Worm (Caenorhabditis elegans) whole organism, L3 larva: Measurements from ENCODE around the gene F47G3.3.

Experiments used
- ZK546.5 ChIP-seq: sonication (generic microtip); optimal IDR thresholded peaks from 2 replicates; lab custom pipeline; 2017; ENCODE audit warnings: missing biosample characterization, missing genetic modification characterization
- aly-2 ChIP-seq: fragments of 150-350 bp; optimal IDR thresholded peaks from 2 replicates; lab custom pipeline; 2014; ENCODE audit warnings: missing biosample characterization, missing genetic modification characterization
- ama-1 ChIP-seq: fragments of 150-350 bp; optimal IDR thresholded peaks from 2 replicates; lab custom pipeline; 2018
- ceh-16 ChIP-seq: sonication (generic microtip); optimal IDR thresholded peaks from 2 replicates; lab custom pipeline; 2017; ENCODE audit warnings: missing biosample characterization, missing genetic modification characterization
- ceh-82 ChIP-seq: fragments of 150-350 bp; optimal IDR thresholded peaks from 2 replicates; lab custom pipeline; 2014; ENCODE audit warnings: missing biosample characterization, missing genetic modification characterization
- ceh-9 ChIP-seq: sonication (generic microtip); optimal IDR thresholded peaks from 2 replicates; lab custom pipeline; 2018; ENCODE audit warnings: missing biosample characterization, missing genetic modification characterization
- daf-12 ChIP-seq: fragments of 150-350 bp; optimal IDR thresholded peaks from 2 replicates; lab custom pipeline; 2014; ENCODE audit warnings: missing biosample characterization, missing genetic modification reagents, missing genetic modification characterization
- egl-27 ChIP-seq: sonication (generic microtip); optimal IDR thresholded peaks from 4 replicates; lab custom pipeline; 2017; ENCODE audit warnings: missing biosample characterization, missing genetic modification reagents, missing genetic modification characterization
- elt-1 ChIP-seq: fragments of 150-350 bp; optimal IDR thresholded peaks from 2 replicates; lab custom pipeline; 2014; ENCODE audit warnings: missing biosample characterization, missing genetic modification characterization
- elt-2 ChIP-seq: sonication (generic microtip); optimal IDR thresholded peaks from 2 replicates; lab custom pipeline; 2016; ENCODE audit warnings: missing genetic modification reagents, mild to moderate bottlenecking, missing genetic modification characterization, missing compliant biosample characterization
- elt-3 ChIP-seq, 3 experiments: fragments of 150-350 bp in 1 of 3; sonication (generic microtip) in 2 of 3; optimal IDR thresholded peaks; 2 replicates in 2 of 3; 4 replicates in 1 of 3; lab custom pipeline; 2014 to 2017; ENCODE audit warnings: missing biosample characterization in 3 of 3, missing genetic modification characterization in 3 of 3
- fkh-2 ChIP-seq: fragments of 150-350 bp; optimal IDR thresholded peaks from 2 replicates; lab custom pipeline; 2014; ENCODE audit warnings: missing biosample characterization, missing genetic modification reagents, missing genetic modification characterization
- fos-1 ChIP-seq: fragments of 150-350 bp; optimal IDR thresholded peaks from 2 replicates; lab custom pipeline; 2014; ENCODE audit warnings: missing biosample characterization, missing genetic modification characterization
- jun-1 ChIP-seq: fragments of 150-350 bp; optimal IDR thresholded peaks from 2 replicates; lab custom pipeline; 2014; ENCODE audit warnings: missing biosample characterization, missing genetic modification reagents, missing genetic modification characterization
- lin-39 ChIP-seq: fragments of 150-350 bp; optimal IDR thresholded peaks from 2 replicates; lab custom pipeline; 2018; ENCODE audit warnings: missing biosample characterization, missing genetic modification reagents, missing genetic modification characterization
- lsy-12 ChIP-seq: sonication (generic microtip); optimal IDR thresholded peaks from 2 replicates; lab custom pipeline; 2016; ENCODE audit warnings: mild to moderate bottlenecking, missing genetic modification characterization, missing compliant biosample characterization
- mdl-1 ChIP-seq: fragments of 150-350 bp; optimal IDR thresholded peaks from 2 replicates; lab custom pipeline; 2014; ENCODE audit warnings: missing biosample characterization, missing genetic modification characterization
- nhr-12 ChIP-seq: fragments of 150-350 bp; optimal IDR thresholded peaks from 2 replicates; lab custom pipeline; 2014; ENCODE audit warnings: missing biosample characterization, missing genetic modification characterization
- nhr-23 ChIP-seq: fragments of 150-350 bp; optimal IDR thresholded peaks from 2 replicates; lab custom pipeline; 2014; ENCODE audit warnings: missing biosample characterization, missing genetic modification reagents, missing genetic modification characterization
- nhr-237 ChIP-seq: fragments of 150-350 bp; optimal IDR thresholded peaks from 2 replicates; lab custom pipeline; 2014; ENCODE audit warnings: missing biosample characterization, missing genetic modification characterization
- nhr-25 ChIP-seq: sonication (generic microtip); optimal IDR thresholded peaks from 2 replicates; lab custom pipeline; 2017; ENCODE audit warnings: missing biosample characterization, missing genetic modification characterization
- nhr-28 ChIP-seq: fragments of 150-350 bp; optimal IDR thresholded peaks from 2 replicates; lab custom pipeline; 2014; ENCODE audit warnings: missing biosample characterization, missing genetic modification characterization
- nhr-76 ChIP-seq: fragments of 150-350 bp; sonication (generic microtip); optimal IDR thresholded peaks from 5 replicates; lab custom pipeline; 2014; ENCODE audit warnings: missing biosample characterization, missing genetic modification characterization
- pqm-1 ChIP-seq: fragments of 150-350 bp; optimal IDR thresholded peaks from 2 replicates; lab custom pipeline; 2017; ENCODE audit warnings: missing biosample characterization, missing genetic modification characterization, inconsistent platforms
- sea-2 ChIP-seq: fragments of 150-350 bp; sonication (generic microtip); optimal IDR thresholded peaks from 4 replicates; lab custom pipeline; 2014; ENCODE audit warnings: missing biosample characterization, missing genetic modification reagents, missing genetic modification characterization
- skn-1 ChIP-seq: fragments of 150-350 bp; optimal IDR thresholded peaks from 2 replicates; lab custom pipeline; 2014; ENCODE audit warnings: missing biosample characterization, missing genetic modification characterization
- snpc-4 ChIP-seq: fragments of 150-350 bp; optimal IDR thresholded peaks from 2 replicates; lab custom pipeline; 2014; ENCODE audit warnings: missing biosample characterization, missing genetic modification characterization
- tbx-2 ChIP-seq: sonication (generic microtip); optimal IDR thresholded peaks from 2 replicates; lab custom pipeline; 2016; ENCODE audit warnings: mild to moderate bottlenecking, missing genetic modification characterization, missing compliant biosample characterization
- unc-39 ChIP-seq: sonication (generic microtip); optimal IDR thresholded peaks from 4 replicates; lab custom pipeline; 2017; ENCODE audit warnings: missing biosample characterization, missing genetic modification characterization
- unc-62 ChIP-seq: fragments of 150-350 bp; sonication (generic microtip); optimal IDR thresholded peaks from 4 replicates; lab custom pipeline; 2014; ENCODE audit warnings: missing biosample characterization, missing genetic modification reagents, missing genetic modification characterization
- zag-1 ChIP-seq: fragments of 150-350 bp; optimal IDR thresholded peaks from 2 replicates; lab custom pipeline; 2014; ENCODE audit warnings: missing biosample characterization, missing genetic modification characterization
- ztf-11 ChIP-seq: fragments of 150-350 bp; optimal IDR thresholded peaks from 2 replicates; lab custom pipeline; 2014; ENCODE audit warnings: missing biosample characterization, missing genetic modification characterization

F47G3.3 gene

ce11 chrX:2422123-2422522, 46.3 kb downstream of the F47G3.3 start:
- no peak for TF ChIP-seq ceh-16
- no peak for TF ChIP-seq fkh-2 (tag; lab: Kevin White, UChicago)
- TF ChIP-seq skn-1 (tag; lab: Kevin White, UChicago), result no peak
- no peak for TF ChIP-seq lsy-12
- TF ChIP-seq sea-2, result no peak
- TF ChIP-seq ZK546.5, result no peak
- TF ChIP-seq lin-39, result no peak
- no peak for TF ChIP-seq daf-12 (tag; lab: Kevin White, UChicago)
- no peak for TF ChIP-seq mdl-1 (tag; lab: Kevin White, UChicago)
- no peak for TF ChIP-seq elt-3 (tag; optimal IDR thresholded peaks at IDR 0.05; lab: Kevin White, UChicago)
- TF ChIP-seq aly-2, result no peak
- no peak for TF ChIP-seq elt-1 (tag; lab: Kevin White, UChicago)
- no peak for TF ChIP-seq nhr-28 (tag; lab: Kevin White, UChicago)
- no peak for TF ChIP-seq nhr-25 (tag; lab: Kevin White, UChicago)
- no peak for TF ChIP-seq ama-1
- no peak for TF ChIP-seq egl-27 (tag; lab: Kevin White, UChicago)
- no peak for TF ChIP-seq ceh-9 (tag; lab: Kevin White, UChicago)

ce11 chrX:2425284-2425683, 49.5 kb downstream of the F47G3.3 start:
- TF ChIP-seq tbx-2 (tag; lab: Kevin White, UChicago) (no peak), nhr-23 (tag; lab: Kevin White, UChicago) (peak; percentile 85), nhr-25 (tag; lab: Kevin White, UChicago) (peak; percentile 34), nhr-12 (tag; lab: Kevin White, UChicago) (no peak), snpc-4 (tag; lab: Kevin White, UChicago) (no peak), aly-2 (no peak)
- TF ChIP-seq, all 47 proteins: peak for 2

ce11 chrX:2426932-2427331, 51.1 kb downstream of the F47G3.3 start:
- TF ChIP-seq ZK546.5 (no peak), mdl-1 (tag; lab: Kevin White, UChicago) (no peak), snpc-4 (tag; lab: Kevin White, UChicago) (no peak), zag-1 (tag; lab: Kevin White, UChicago) (no peak), ceh-82 (tag; lab: Kevin White, UChicago) (no peak), nhr-25 (tag; lab: Kevin White, UChicago) (peak; percentile 61), elt-2 (no peak), fkh-2 (tag; lab: Kevin White, UChicago) (no peak)
- TF ChIP-seq, all 47 proteins: peak for 1

- TF ChIP-seq sea-2 (no peak), skn-1 (tag; lab: Kevin White, UChicago) (no peak), snpc-4 (tag; lab: Kevin White, UChicago) (no peak), lin-39 (no peak), fkh-2 (tag; lab: Kevin White, UChicago) (no peak), nhr-76 (tag; lab: Kevin White, UChicago) (no peak), ztf-11 (tag; lab: Kevin White, UChicago) (no peak), unc-62 (GFP tag; lab: Kevin White, UChicago) (no peak), elt-3 (tag; optimal IDR thresholded peaks at IDR 0.05; lab: Kevin White, UChicago) (no peak), nhr-237 (tag; lab: Kevin White, UChicago) (no peak), pqm-1 (tag; lab: Kevin White, UChicago) (no peak), unc-39 (tag; lab: Kevin White, UChicago) (no peak), daf-12 (tag; lab: Kevin White, UChicago) (no peak), jun-1 (tag; lab: Kevin White, UChicago) (no peak), elt-2 (no peak), lsy-12 (no peak), mdl-1 (tag; lab: Kevin White, UChicago) (no peak), fos-1 (tag; lab: Kevin White, UChicago) (no peak)
Measured at ce11 chrX:2427404-2427803, 51.6 kb downstream of the F47G3.3 start, which contains the start of gene gcy-31. TSS of gene gcy-31 (minus strand) at chrX:2427504.
